Fruit fly (Drosophila melanogaster): ENCODE results near the gene loco.

dm6 chr3R:22666449-22667283 is 27.5 kb upstream of the loco start:
- no peak; the same call in 1 of the 2 replicates for TF ChIP-seq CG32121 (GFP tag; IDR thresholded peaks at IDR 0.05)
- TF ChIP-seq Ets98B (GFP tag; IDR thresholded peaks at IDR 0.05) = peak; percentile 5; the same call in 1 of the 2 replicates
- no peak for TF ChIP-seq Pif1B (GFP tag; optimal IDR thresholded peaks at IDR 0.05)
- peak; percentile 38; the same call in 1 of the 3 replicates for TF ChIP-seq fd96Ca (GFP tag; IDR thresholded peaks at IDR 0.05)
- no peak for TF ChIP-seq CG8159 (tag; optimal IDR thresholded peaks at IDR 0.05)
- no peak for TF ChIP-seq CG14655 (GFP tag; optimal IDR thresholded peaks at IDR 0.05)
- no peak for TF ChIP-seq CG10348 (GFP tag; IDR thresholded peaks at IDR 0.05)
- peak; percentile 16 for TF ChIP-seq CG15710 (tag; optimal IDR thresholded peaks at IDR 0.05)
- peak; percentile 59; the same call in 1 of the 3 replicates for TF ChIP-seq CG4496 (GFP tag; IDR thresholded peaks at IDR 0.05)
- TF ChIP-seq CG17806 (tag; optimal IDR thresholded peaks at IDR 0.05) = no peak
- no peak for TF ChIP-seq CG8301 (tag; optimal IDR thresholded peaks at IDR 0.05)

All from whole organism, pupa.